Worm (Caenorhabditis elegans) whole organism, young adult: ENCODE measurements around the gene cfp-1.

Experiments
- B0035.1 ChIP-seq: sonication (generic microtip); optimal IDR thresholded peaks from 2 replicates; lab custom pipeline; 2016; ENCODE audit warnings: missing genetic modification characterization, mild to moderate bottlenecking, missing compliant biosample characterization, missing genotype, missing genetic modification reagents
- B0261.1 ChIP-seq: sonication (generic microtip); optimal IDR thresholded peaks from 2 replicates; lab custom pipeline; 2016; ENCODE audit warnings: mild to moderate bottlenecking, missing genetic modification characterization, moderate library complexity, missing compliant biosample characterization
- B0336.3 ChIP-seq: fragments of 200-800 bp; sonication (Bioruptor generic); IDR thresholded peaks from 2 replicates; pipeline ENCODE4 v1.3.6; 2022; ENCODE audit warnings: missing genetic modification characterization, missing compliant biosample characterization
- C17E4.6 ChIP-seq: fragments of 200-800 bp; sonication (Bioruptor generic); IDR thresholded peaks from 2 replicates; pipeline ENCODE4 v1.3.6; 2022; ENCODE audit warnings: missing genetic modification reagents, missing genetic modification characterization, missing compliant biosample characterization
- F37B4.10 ChIP-seq: fragments of 200-800 bp; sonication (Bioruptor generic); IDR thresholded peaks from 2 replicates; pipeline ENCODE4 v1.3.6; 2022; ENCODE audit warnings: missing genetic modification characterization, missing compliant biosample characterization
- F52B5.7 ChIP-seq: sonication (generic microtip); optimal IDR thresholded peaks from 2 replicates; lab custom pipeline; 2016; ENCODE audit warnings: mild to moderate bottlenecking, missing genetic modification characterization, missing compliant biosample characterization
- F57A8.1 ChIP-seq: fragments of 200-800 bp; sonication (Bioruptor generic); optimal IDR thresholded peaks from 2 replicates; lab custom pipeline; 2018; ENCODE audit warnings: mild to moderate bottlenecking, missing genetic modification characterization, moderate library complexity, missing compliant biosample characterization
- F57C9.4 ChIP-seq: sonication (generic microtip); optimal IDR thresholded peaks from 2 replicates; lab custom pipeline; 2017; ENCODE audit warnings: mild to moderate bottlenecking, missing genetic modification characterization, missing compliant biosample characterization
- T07F8.4 ChIP-seq: sonication (generic microtip); optimal IDR thresholded peaks from 2 replicates; lab custom pipeline; 2016; ENCODE audit warnings: mild to moderate bottlenecking, missing genetic modification characterization, moderate library complexity, missing compliant biosample characterization
- akir-1 ChIP-seq: fragments of 200-800 bp; sonication (Bioruptor generic); optimal IDR thresholded peaks from 2 replicates; lab custom pipeline; 2018; ENCODE audit warnings: mild to moderate bottlenecking, missing genetic modification characterization, moderate library complexity, missing compliant biosample characterization
- ama-1 ChIP-seq, 3 experiments: fragments of 150-350 bp in 1 of 3; sonication (generic microtip) in 2 of 3; optimal IDR thresholded peaks; 2 replicates each; lab custom pipeline; 2014 to 2018; ENCODE audit warnings: missing biosample characterization in 2 of 3, missing genetic modification characterization in 2 of 3, missing genetic modification reagents in 2 of 3
- atf-7 ChIP-seq: sonication (generic microtip); optimal IDR thresholded peaks from 2 replicates; lab custom pipeline; 2017; ENCODE audit warnings: mild to moderate bottlenecking, missing genetic modification characterization, missing compliant biosample characterization
- attf-3 ChIP-seq: fragments of 200-800 bp; sonication (Bioruptor generic); conservative IDR thresholded peaks from 2 replicates; pipeline ENCODE4 v1.3.6; 2022; ENCODE audit warnings: missing genetic modification reagents, missing genetic modification characterization, missing compliant biosample characterization
- attf-6 ChIP-seq: fragments of 200-800 bp; sonication (Bioruptor generic); IDR thresholded peaks from 2 replicates; pipeline ENCODE4 v1.3.6; 2022; ENCODE audit warnings: missing genetic modification reagents, missing genetic modification characterization, missing compliant biosample characterization
- ceh-27 ChIP-seq: fragments of 200-800 bp; sonication (Bioruptor generic); optimal IDR thresholded peaks from 2 replicates; lab custom pipeline; 2018; ENCODE audit warnings: mild to moderate bottlenecking, missing genetic modification characterization, moderate library complexity, missing compliant biosample characterization
- ceh-58 ChIP-seq: fragments of 200-800 bp; sonication (Bioruptor generic); IDR thresholded peaks from 2 replicates; pipeline ENCODE4 v1.3.6; 2022; ENCODE audit warnings: missing genetic modification characterization, missing compliant biosample characterization
- ceh-79 ChIP-seq: sonication (generic microtip); optimal IDR thresholded peaks from 2 replicates; lab custom pipeline; 2017; ENCODE audit warnings: mild to moderate bottlenecking, missing genetic modification characterization, missing compliant biosample characterization
- ceh-91 ChIP-seq: fragments of 200-800 bp; sonication (Bioruptor generic); IDR thresholded peaks from 2 replicates; pipeline ENCODE4 v1.3.6; 2022; ENCODE audit warnings: missing genetic modification reagents, missing genetic modification characterization, missing compliant biosample characterization
- die-1 ChIP-seq: sonication (generic microtip); optimal IDR thresholded peaks from 2 replicates; lab custom pipeline; 2016; ENCODE audit warnings: missing genotype, mild to moderate bottlenecking, missing genetic modification characterization, missing compliant biosample characterization
- dox-1 ChIP-seq: fragments of 200-800 bp; sonication (Bioruptor generic); IDR thresholded peaks from 2 replicates; pipeline ENCODE4 v1.3.6; 2022; ENCODE audit warnings: missing genetic modification reagents, missing genetic modification characterization, missing compliant biosample characterization
- dpff-1 ChIP-seq: sonication (generic microtip); optimal IDR thresholded peaks from 2 replicates; lab custom pipeline; 2017; ENCODE audit warnings: mild to moderate bottlenecking, missing genetic modification characterization, missing compliant biosample characterization
- egrh-3 ChIP-seq: fragments of 200-800 bp; sonication (Bioruptor generic); IDR thresholded peaks from 2 replicates; pipeline ENCODE4 v1.3.6; 2022; ENCODE audit warnings: missing genetic modification reagents, missing genetic modification characterization, missing compliant biosample characterization
- ets-4 ChIP-seq: fragments of 200-800 bp; sonication (Bioruptor generic); optimal IDR thresholded peaks from 2 replicates; lab custom pipeline; 2018; ENCODE audit warnings: mild to moderate bottlenecking, missing genetic modification characterization, missing compliant biosample characterization
- hlh-12 ChIP-seq: sonication (generic microtip); optimal IDR thresholded peaks from 2 replicates; lab custom pipeline; 2016; ENCODE audit warnings: missing genetic modification characterization, missing compliant biosample characterization
- hmg-1.2 ChIP-seq: fragments of 200-800 bp; sonication (Bioruptor generic); IDR thresholded peaks from 2 replicates; pipeline ENCODE4 v1.3.6; 2022; ENCODE audit warnings: missing genetic modification reagents, missing genetic modification characterization, missing compliant biosample characterization
- lin-35 ChIP-seq, 3 experiments: fragments of 150-350 bp in 2 of 3; sonication (generic microtip) in 1 of 3; optimal IDR thresholded peaks; 2 replicates each; lab custom pipeline; 2014 to 2018; ENCODE audit warnings: missing biosample characterization in 3 of 3, missing genetic modification characterization in 3 of 3, missing genetic modification reagents in 3 of 3
- lsl-1 ChIP-seq: fragments of 200-800 bp; sonication (Bioruptor generic); optimal IDR thresholded peaks from 2 replicates; lab custom pipeline; 2018; ENCODE audit warnings: mild to moderate bottlenecking, missing genetic modification characterization, moderate library complexity, missing compliant biosample characterization
- madf-3 ChIP-seq: fragments of 200-800 bp; sonication (Bioruptor generic); IDR thresholded peaks from 2 replicates; pipeline ENCODE4 v1.3.6; 2022; ENCODE audit warnings: missing genetic modification reagents, missing genetic modification characterization, missing compliant biosample characterization
- nhr-179 ChIP-seq: sonication (generic microtip); optimal IDR thresholded peaks from 2 replicates; lab custom pipeline; 2016; ENCODE audit warnings: mild to moderate bottlenecking, missing genetic modification characterization, missing compliant biosample characterization
- nhr-80 ChIP-seq: sonication (generic microtip); optimal IDR thresholded peaks from 2 replicates; lab custom pipeline; 2016; ENCODE audit warnings: missing genetic modification characterization, missing compliant biosample characterization
- pha-4 ChIP-seq: fragments of 150-350 bp; sonication (generic microtip); optimal IDR thresholded peaks from 2 replicates; lab custom pipeline; 2014; ENCODE audit warnings: missing biosample characterization, missing genetic modification reagents, missing genetic modification characterization
- repo-1 ChIP-seq: sonication (generic microtip); optimal IDR thresholded peaks from 2 replicates; lab custom pipeline; 2017; ENCODE audit warnings: mild to moderate bottlenecking, missing genetic modification characterization, missing compliant biosample characterization
- sea-2 ChIP-seq: fragments of 200-800 bp; sonication (Bioruptor generic); IDR thresholded peaks from 2 replicates; pipeline ENCODE4 v1.3.6; 2022; ENCODE audit warnings: missing genetic modification characterization, missing compliant biosample characterization
- snpc-1.3 ChIP-seq: sonication (generic microtip); optimal IDR thresholded peaks from 2 replicates; lab custom pipeline; 2017; ENCODE audit warnings: missing genetic modification characterization, mild to moderate bottlenecking, missing compliant biosample characterization, antibody characterized with exemption, moderate library complexity, missing genotype, missing genetic modification reagents; ENCODE audit not compliant: insufficient read depth
- snpc-4 ChIP-seq, 5 experiments: fragments of 150-350 bp in 1 of 5; sonication (generic microtip) in 4 of 5; optimal IDR thresholded peaks; 2 replicates each; lab custom pipeline; 2014 to 2018; ENCODE audit warnings: missing genetic modification characterization in 5 of 5, missing biosample characterization in 3 of 5, antibody characterized with exemption in 2 of 5, mild to moderate bottlenecking in 2 of 5, missing compliant biosample characterization in 2 of 5, missing genotype in 2 of 5, moderate library complexity in 2 of 5, missing genetic modification reagents in 1 of 5
- ztf-22 ChIP-seq: fragments of 200-800 bp; sonication (Bioruptor generic); optimal IDR thresholded peaks from 2 replicates; lab custom pipeline; 2018; ENCODE audit warnings: mild to moderate bottlenecking, missing genetic modification characterization, moderate library complexity, missing compliant biosample characterization

cfp-1 gene

DNA sequence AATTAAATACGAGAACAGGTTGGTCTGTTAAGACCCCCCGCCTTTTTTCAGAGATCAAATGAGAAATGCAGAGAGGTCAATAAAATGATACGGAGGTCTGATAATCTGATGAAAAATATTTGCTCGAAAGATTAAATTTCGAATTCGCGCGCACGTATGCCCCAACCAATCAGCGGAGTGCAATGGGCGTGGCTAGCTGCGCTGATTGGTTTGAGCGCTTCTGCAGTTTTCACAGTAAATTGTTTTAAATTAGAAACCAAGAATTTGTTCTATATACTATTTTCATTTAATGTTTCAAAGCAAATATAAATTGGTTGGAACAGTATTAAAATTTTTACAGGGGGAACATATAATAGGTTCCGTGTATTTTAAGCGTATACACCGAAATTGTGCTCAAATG is 42.1 kb downstream of the cfp-1 start:
- TF ChIP-seq ceh-79 (tag; lab: Kevin White, UChicago) (no peak), akir-1 (GFP tag; lab: Kevin White, UChicago) (no peak), nhr-80 (no peak), die-1 (tag; lab: Kevin White, UChicago) (no peak), lsl-1 (GFP tag; lab: Kevin White, UChicago) (no peak), F57A8.1 (GFP tag; lab: Kevin White, UChicago) (no peak), ceh-27 (GFP tag; lab: Kevin White, UChicago) (no peak), dox-1 (GFP tag; lab: Robert Waterston, UW) (no peak), attf-6 (no peak), nhr-179 (tag; lab: Kevin White, UChicago) (no peak), B0336.3 (no peak), F37B4.10 (GFP tag; lab: Robert Waterston, UW) (no peak), ets-4 (GFP tag; lab: Kevin White, UChicago) (no peak), ama-1 (optimal IDR thresholded peaks at IDR 0.05; lab: Kevin White, UChicago) (no peak), ama-1 (GFP tag; optimal IDR thresholded peaks at IDR 0.05; lab: Kevin White, UChicago) (no peak), F52B5.7 (tag; lab: Kevin White, UChicago) (no peak), hmg-1.2 (GFP tag; lab: Robert Waterston, UW) (no peak), atf-7 (tag; lab: Kevin White, UChicago) (no peak), ceh-58 (no peak)
- TF ChIP-seq, all 124 proteins: peak for 0

DNA sequence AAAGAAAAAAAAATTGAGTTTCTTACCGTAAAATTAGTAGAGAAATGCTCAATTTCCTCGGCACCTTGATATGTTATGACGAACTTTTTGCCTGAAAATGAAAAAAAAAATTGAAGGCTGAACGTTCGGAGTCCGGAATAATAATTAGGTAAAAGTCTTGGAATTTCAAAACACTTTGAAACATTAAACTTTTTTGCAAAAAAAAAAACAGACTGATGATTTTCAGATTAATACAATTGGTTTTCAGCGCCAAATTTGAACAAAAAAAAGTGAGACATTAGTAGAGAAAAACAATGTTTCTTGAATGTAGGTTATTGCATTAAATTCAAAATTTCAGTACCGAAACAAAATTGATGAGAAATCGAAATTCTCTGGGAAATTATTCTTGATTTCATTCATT is 46.7 kb downstream of the cfp-1 start, which contains the start of gene nkcc-1:
TSS of gene nkcc-1 (minus strand) at position 101 of the 400 bp plus-strand sequence.
- TF ChIP-seq egrh-3 (GFP tag; lab: Robert Waterston, UW) (no peak), hlh-12 (tag; lab: Kevin White, UChicago) (no peak), ztf-22 (no peak), C17E4.6 (no peak), dpff-1 (no peak), B0035.1 (tag; lab: Kevin White, UChicago) (no peak), F57C9.4 (tag; lab: Kevin White, UChicago) (no peak), T07F8.4 (tag; lab: Kevin White, UChicago) (no peak), ceh-91 (GFP tag; lab: Robert Waterston, UW) (no peak), snpc-1.3 (tag; lab: Kevin White, UChicago) (no peak), sea-2 (GFP tag; lab: Robert Waterston, UW) (no peak), lin-35 (GFP tag; optimal IDR thresholded peaks at IDR 0.05; lab: Kevin White, UChicago) (no peak), attf-3 (GFP tag; lab: Robert Waterston, UW) (no peak), repo-1 (tag; lab: Kevin White, UChicago) (no peak), F52B5.7 (tag; lab: Kevin White, UChicago) (no peak), madf-3 (GFP tag; lab: Robert Waterston, UW) (no peak), snpc-4 (GFP tag; optimal IDR thresholded peaks at IDR 0.05; lab: Kevin White, UChicago) (no peak), snpc-4 (tag; optimal IDR thresholded peaks at IDR 0.05; lab: Kevin White, UChicago) (no peak), pha-4 (tag; lab: Kevin White, UChicago) (no peak), B0261.1 (tag; lab: Kevin White, UChicago) (no peak)
